Fruit fly (Drosophila melanogaster): ENCODE data around the gene CG13907.

CG13907 gene

dm6 chr3L:851061-851460 is 30.8 kb downstream of the CG13907 start, which contains the start of gene Dci (continued):
- no peak for TF ChIP-seq CG6175 (GFP tag; IDR thresholded peaks at IDR 0.05)
- TF ChIP-seq CG8290 (GFP tag; optimal IDR thresholded peaks at IDR 0.05), result no peak
- TF ChIP-seq CG8290 (tag; optimal IDR thresholded peaks at IDR 0.05), result no peak
- TF ChIP-seq CG18011 (GFP tag; optimal IDR thresholded peaks at IDR 0.05), result no peak
- peak; percentile 74 for TF ChIP-seq vnd (GFP tag; IDR thresholded peaks at IDR 0.05; ENCODE audit: partially characterized antibody)
- TF ChIP-seq CG16863 (GFP tag; optimal IDR thresholded peaks at IDR 0.05), result peak; percentile 46
- TF ChIP-seq slp2 (GFP tag; optimal IDR thresholded peaks at IDR 0.05), result peak; percentile 67
- TF ChIP-seq CG11723 (GFP tag; optimal IDR thresholded peaks at IDR 0.05), result peak; percentile 22
- TF ChIP-seq run (tag; optimal IDR thresholded peaks at IDR 0.05), result no peak
- peak; percentile 67 for TF ChIP-seq Ssrp (tag; optimal IDR thresholded peaks at IDR 0.05)
- TF ChIP-seq CG17802 (tag; optimal IDR thresholded peaks at IDR 0.05), result no peak
- peak; percentile 20 for TF ChIP-seq da (GFP tag; optimal IDR thresholded peaks at IDR 0.05)
- no peak for TF ChIP-seq CG15269 (tag; optimal IDR thresholded peaks at IDR 0.05)
- peak; percentile 62 for TF ChIP-seq pnt (GFP tag; optimal IDR thresholded peaks at IDR 0.05)
- TF ChIP-seq Vsx1 (GFP tag; optimal IDR thresholded peaks at IDR 0.05), result no peak
- TF ChIP-seq stwl (tag; optimal IDR thresholded peaks at IDR 0.05), result peak; percentile 30
- peak; percentile 80 for TF ChIP-seq Ptx1 (GFP tag; IDR thresholded peaks at IDR 0.05)
- peak; percentile 31 for TF ChIP-seq Usf (GFP tag; optimal IDR thresholded peaks at IDR 0.05)
- TF ChIP-seq NFAT (GFP tag; IDR thresholded peaks at IDR 0.05), result peak; percentile 68
- peak; percentile 32; the same call in 1 of the 2 replicates for TF ChIP-seq wdn (GFP tag; IDR thresholded peaks at IDR 0.05)
- no peak for TF ChIP-seq h (optimal IDR thresholded peaks at IDR 0.05)
- TF ChIP-seq sqz (GFP tag; optimal IDR thresholded peaks at IDR 0.05), result no peak
- TF ChIP-seq Hr78 (GFP tag; optimal IDR thresholded peaks at IDR 0.05), result peak in 1 of 2 experiments; percentile 69
- TF ChIP-seq CG31224 (GFP tag; IDR thresholded peaks at IDR 0.05), result peak; percentile 60; the same call in 1 of the 2 replicates
- TF ChIP-seq CG1233 (GFP tag; optimal IDR thresholded peaks at IDR 0.05), result no peak
- no peak for TF ChIP-seq CG8281 (tag; optimal IDR thresholded peaks at IDR 0.05)
- TF ChIP-seq toy (GFP tag; IDR thresholded peaks at IDR 0.05), result no peak
- TF ChIP-seq gfzf (GFP tag; optimal IDR thresholded peaks at IDR 0.05), result no peak
- TF ChIP-seq repo (GFP tag; optimal IDR thresholded peaks at IDR 0.05), result peak; percentile 50
- TF ChIP-seq lilli (GFP tag; optimal IDR thresholded peaks at IDR 0.05), result peak; percentile 77
- TF ChIP-seq CG10274 (GFP tag; optimal IDR thresholded peaks at IDR 0.05), result no peak
- peak; percentile 29 for TF ChIP-seq HmgD (GFP tag; optimal IDR thresholded peaks at IDR 0.05)
- TF ChIP-seq CG17385 (GFP tag; optimal IDR thresholded peaks at IDR 0.05), result peak; percentile 24
- TF ChIP-seq CG12391 (tag; optimal IDR thresholded peaks at IDR 0.05), result peak; percentile 83
- no peak for TF ChIP-seq CG12299 (tag; optimal IDR thresholded peaks at IDR 0.05)
- TF ChIP-seq CG7987 (GFP tag; optimal IDR thresholded peaks at IDR 0.05), result peak; percentile 17
- TF ChIP-seq org-1 (GFP tag; optimal IDR thresholded peaks at IDR 0.05), result no peak
- peak; percentile 63 for TF ChIP-seq hkb (optimal IDR thresholded peaks at IDR 0.05)
- TF ChIP-seq hkb (GFP tag; IDR thresholded peaks at IDR 0.05), result peak; percentile 74
- peak; percentile 65 for TF ChIP-seq Antp (GFP tag; optimal IDR thresholded peaks at IDR 0.05)
- TF ChIP-seq Fer3 (tag; optimal IDR thresholded peaks at IDR 0.05), result no peak
- TF ChIP-seq ems (GFP tag; optimal IDR thresholded peaks at IDR 0.05), result peak; percentile 60
- TF ChIP-seq CG7271 (tag; optimal IDR thresholded peaks at IDR 0.05), result no peak
- 0 out of 2 replicates have a peak, but pooled peaks have one; percentile 4 for TF ChIP-seq ara (GFP tag; IDR thresholded peaks at IDR 0.05)
- peak; percentile 9; the same call in 1 of the 2 replicates for TF ChIP-seq onecut (GFP tag; IDR thresholded peaks at IDR 0.05)
- peak; percentile 63 for TF ChIP-seq tup (GFP tag; optimal IDR thresholded peaks at IDR 0.05)
- no peak for TF ChIP-seq Lim3 (GFP tag; IDR thresholded peaks at IDR 0.05)
- TF ChIP-seq CG11085 (GFP tag; IDR thresholded peaks at IDR 0.05), result peak; percentile 68
- TF ChIP-seq CG17328 (GFP tag; IDR thresholded peaks at IDR 0.05), result peak; percentile 72
- no peak for TF ChIP-seq exex (tag; optimal IDR thresholded peaks at IDR 0.05)
- TF ChIP-seq CG12071 (GFP tag; optimal IDR thresholded peaks at IDR 0.05), result no peak
- TF ChIP-seq Jarid2 (GFP tag; optimal IDR thresholded peaks at IDR 0.05), result no peak
